Fruit fly (Drosophila melanogaster): ENCODE measurements around the gene RpL27.

RpL27 gene

dm6 chr3R:25678489-25679082 is 6.3 kb downstream of the RpL27 start, which contains the start of the genes CG4730 and CG5039 (continued):
- TF ChIP-seq danr (GFP tag; IDR thresholded peaks at IDR 0.05): 0 out of 2 replicates have a peak, but pooled peaks have one; percentile 6
- 0 out of 2 replicates have a peak, but pooled peaks have one; percentile 33 for TF ChIP-seq vvl (GFP tag; IDR thresholded peaks at IDR 0.05)
- TF ChIP-seq Bteb2 (GFP tag; optimal IDR thresholded peaks at IDR 0.05): no peak
- 0 out of 3 replicates have a peak, but pooled peaks have one; percentile 16 for TF ChIP-seq knrl (GFP tag; IDR thresholded peaks at IDR 0.05; ENCODE audit: partially characterized antibody)
- no peak for TF ChIP-seq bab2 (GFP tag; optimal IDR thresholded peaks at IDR 0.05)
- peak in 1 of 2 experiments; percentile 41 for TF ChIP-seq crp (GFP tag; optimal IDR thresholded peaks at IDR 0.05)
- no peak for TF ChIP-seq CG9817 (tag; optimal IDR thresholded peaks at IDR 0.05)
- peak; percentile 21 for TF ChIP-seq trem (tag; optimal IDR thresholded peaks at IDR 0.05)
- no peak for TF ChIP-seq Gsc (GFP tag; IDR thresholded peaks at IDR 0.05)

DNA sequence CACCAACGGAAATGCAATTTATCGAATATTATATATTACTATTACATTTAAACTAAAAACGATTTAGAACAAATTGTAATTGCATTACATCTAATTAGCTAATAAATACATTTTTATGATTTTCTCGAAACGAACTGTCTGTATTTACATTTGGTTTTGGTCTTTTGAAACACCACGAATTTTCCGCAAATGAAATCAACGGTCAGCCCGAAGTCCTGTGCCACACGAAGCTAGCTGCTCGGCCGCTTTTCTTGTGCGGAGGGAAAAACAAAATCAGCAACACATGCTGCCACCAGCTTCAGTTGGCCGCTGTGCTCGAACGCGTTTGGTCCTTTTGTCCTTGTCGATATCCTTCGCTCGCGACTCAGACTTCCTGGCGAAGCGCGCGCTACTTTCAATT is 19.3 kb downstream of the RpL27 start, which contains the start of gene Lgr3:
Gene Lgr3 (plus strand): TSS at position 301 of the 400 bp plus-strand sequence.
- peak; percentile 81 for TF ChIP-seq Deaf1 (tag; optimal IDR thresholded peaks at IDR 0.05)
- TF ChIP-seq da (GFP tag; optimal IDR thresholded peaks at IDR 0.05): no peak
- no peak for TF ChIP-seq cato (GFP tag; optimal IDR thresholded peaks at IDR 0.05; ENCODE audit: borderline replicate concordance)

DNA sequence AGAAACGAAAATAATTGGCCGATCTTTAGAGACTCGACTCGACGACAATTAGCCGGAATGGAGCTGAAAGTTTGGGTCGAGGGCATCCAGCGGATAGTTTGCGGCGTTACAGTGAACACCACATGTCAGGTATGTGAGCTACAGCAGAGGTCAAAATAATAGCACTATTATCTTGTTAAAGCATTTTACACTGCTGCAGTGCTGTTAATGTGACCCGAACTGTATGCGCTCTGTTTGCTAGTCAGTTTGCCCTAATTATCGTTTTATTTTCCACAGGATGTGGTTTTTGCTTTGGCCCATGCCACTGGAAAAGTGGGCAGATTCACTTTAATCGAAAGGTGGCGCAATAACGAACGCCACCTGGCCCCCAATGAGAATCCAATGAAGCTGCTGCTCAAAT is 22.5 kb downstream of the RpL27 start:
- TF ChIP-seq ATbp (GFP tag; optimal IDR thresholded peaks at IDR 0.05): peak; percentile 9
- TF ChIP-seq ems (GFP tag; optimal IDR thresholded peaks at IDR 0.05): no peak
- TF ChIP-seq Mes4 (GFP tag; optimal IDR thresholded peaks at IDR 0.05): peak; percentile 15
- TF ChIP-seq ase (GFP tag; IDR thresholded peaks at IDR 0.05): no peak
- no peak for TF ChIP-seq prd (optimal IDR thresholded peaks at IDR 0.05)
- peak; percentile 26; the same call in 1 of the 3 replicates for TF ChIP-seq prd (GFP tag; IDR thresholded peaks at IDR 0.05)
- TF ChIP-seq dpn (GFP tag; optimal IDR thresholded peaks at IDR 0.05): peak in 1 of 2 experiments; percentile 4
- TF ChIP-seq CG14014 (GFP tag; IDR thresholded peaks at IDR 0.05): peak; percentile 7; the same call in 1 of the 2 replicates
- TF ChIP-seq CG4424 (GFP tag; optimal IDR thresholded peaks at IDR 0.05): peak; percentile 27
- 0 out of 3 replicates have a peak, but pooled peaks have one; percentile 11 for TF ChIP-seq row (GFP tag; IDR thresholded peaks at IDR 0.05)
- peak; percentile 1 for TF ChIP-seq Med (GFP tag)
- no peak for TF ChIP-seq Hr39 (optimal IDR thresholded peaks at IDR 0.05)
- TF ChIP-seq CG32532 (GFP tag; IDR thresholded peaks at IDR 0.05): no peak; the same call in 1 of the 2 replicates
- no peak for TF ChIP-seq HmgZ (tag; optimal IDR thresholded peaks at IDR 0.05)
- no peak for TF ChIP-seq hkb (optimal IDR thresholded peaks at IDR 0.05)
- TF ChIP-seq hkb (GFP tag; IDR thresholded peaks at IDR 0.05): 0 out of 2 replicates have a peak, but pooled peaks have one; percentile 11
- 0 out of 3 replicates have a peak, but pooled peaks have one; percentile 20 for TF ChIP-seq so (GFP tag; IDR thresholded peaks at IDR 0.05)
- TF ChIP-seq vvl (GFP tag; IDR thresholded peaks at IDR 0.05): 0 out of 2 replicates have a peak, but pooled peaks have one; percentile 23
- no peak for TF ChIP-seq sob (GFP tag; IDR thresholded peaks at IDR 0.05)
- no peak for TF ChIP-seq pan (optimal IDR thresholded peaks at IDR 0.05)
- peak in 1 of 2 experiments; percentile 29 for TF ChIP-seq pan (GFP tag; optimal IDR thresholded peaks at IDR 0.05 in 1 of 2, IDR thresholded peaks at IDR 0.05 in 1 of 2)
- peak; percentile 60 for TF ChIP-seq grau (tag; optimal IDR thresholded peaks at IDR 0.05)
- TF ChIP-seq sens (GFP tag): peak; percentile 68
- peak; percentile 8 for TF ChIP-seq az2 (GFP tag; optimal IDR thresholded peaks at IDR 0.05)
- TF ChIP-seq ci (GFP tag; IDR thresholded peaks at IDR 0.05): 0 out of 3 replicates have a peak, but pooled peaks have one; percentile 24
- peak; percentile 89 for TF ChIP-seq CG11696 (GFP tag; IDR thresholded peaks at IDR 0.05)
- TF ChIP-seq ind (GFP tag; optimal IDR thresholded peaks at IDR 0.05): peak; percentile 10
- peak in 1 of 2 experiments; percentile 9 for TF ChIP-seq chif (GFP tag; optimal IDR thresholded peaks at IDR 0.05)
- TF ChIP-seq Ets65A (GFP tag): peak; percentile 78
- TF ChIP-seq tna (GFP tag; IDR thresholded peaks at IDR 0.05; ENCODE audit: partially characterized antibody): no peak
- TF ChIP-seq CG15073 (GFP tag; optimal IDR thresholded peaks at IDR 0.05): peak; percentile 5
- TF ChIP-seq fd96Cb (tag; optimal IDR thresholded peaks at IDR 0.05): no peak
- TF ChIP-seq lov (optimal IDR thresholded peaks at IDR 0.05): no peak
- no peak for TF ChIP-seq lov (GFP tag; IDR thresholded peaks at IDR 0.05)
- TF ChIP-seq otp (GFP tag; IDR thresholded peaks at IDR 0.05): peak; percentile 14; the same call in 1 of the 3 replicates

Measured in whole organism, embryonic.